Worm (Caenorhabditis elegans) whole organism, L4/young adult: ENCODE measurements around the gene F08F1.9.

Source experiments
- W03F9.2 ChIP-seq: fragments of 150-350 bp; optimal IDR thresholded peaks from 2 replicates; lab custom pipeline; 2014; ENCODE audit warnings: missing biosample characterization, missing genetic modification characterization
- dao-5 ChIP-seq: sonication (generic microtip); optimal IDR thresholded peaks from 2 replicates; lab custom pipeline; 2016; ENCODE audit warnings: missing genotype, missing genetic modification characterization, moderate library complexity, missing compliant biosample characterization
- him-1 ChIP-seq: sonication (generic microtip); optimal IDR thresholded peaks from 2 replicates; lab custom pipeline; 2016; ENCODE audit warnings: missing genotype, missing genetic modification reagents, missing genetic modification characterization, missing compliant biosample characterization

- no peak for TF ChIP-seq W03F9.2
- no peak for TF ChIP-seq dao-5 (tag; lab: Kevin White, UChicago)
- TF ChIP-seq him-1 (tag; lab: Kevin White, UChicago) = no peak
Measured at ce11 chrX:8408267-8408666, 2.4 kb downstream of the F08F1.9 start, which contains the start of gene sulp-3.
